Fruit fly (Drosophila melanogaster) whole organism, prepupa: ENCODE data around the gene CG7031.

ENCODE experiments used
- CG1621 ChIP-seq: fragments of 200-800 bp; sonication (Bioruptor generic); optimal IDR thresholded peaks from 3 replicates; lab custom pipeline; 2018; ENCODE audit warnings: missing biosample characterization, mild to moderate bottlenecking, missing genetic modification characterization
- CG6792 ChIP-seq: fragments of 200-800 bp; sonication (Bioruptor generic); optimal IDR thresholded peaks from 3 replicates; lab custom pipeline; 2016; ENCODE audit warnings: missing biosample characterization, missing genetic modification characterization
- OdsH ChIP-seq: fragments of 200-800 bp; sonication (Bioruptor generic); optimal IDR thresholded peaks from 3 replicates; lab custom pipeline; 2016; ENCODE audit warnings: missing biosample characterization, missing genetic modification characterization
- net ChIP-seq: fragments of 200-800 bp; sonication (Bioruptor generic); optimal IDR thresholded peaks from 3 replicates; lab custom pipeline; 2016; ENCODE audit warnings: missing biosample characterization, missing genetic modification characterization

DNA sequence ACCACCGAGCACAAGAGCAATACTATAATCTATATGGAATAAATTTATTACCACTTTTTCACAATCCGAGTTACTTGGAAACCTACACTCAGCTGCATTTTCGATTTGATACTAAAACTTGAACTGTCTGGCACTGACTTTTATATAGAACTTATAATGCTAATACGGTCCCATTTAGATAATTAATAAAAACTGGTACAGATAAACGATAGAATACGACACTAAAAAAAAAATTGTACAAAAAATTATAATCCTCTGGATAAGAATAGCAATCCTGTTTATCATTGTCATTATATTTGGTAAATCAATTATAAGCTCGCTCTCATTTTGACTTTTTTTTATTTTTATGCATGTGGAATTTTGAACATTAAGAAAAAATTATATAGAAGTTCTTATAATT is 33.9 kb upstream of the CG7031 start, which contains the start of gene CG43093:
- TF ChIP-seq net (GFP tag; lab: Kevin White, UChicago) (no peak), CG1621 (tag; lab: Kevin White, UChicago) (no peak), OdsH (GFP tag; lab: Kevin White, UChicago) (no peak), CG6792 (no peak)
